Worm (Caenorhabditis elegans) whole organism, L1 larva: ENCODE measurements around the gene hlh-27.

Source experiments
- C16A3.4 ChIP-seq: fragments of 150-350 bp; optimal IDR thresholded peaks from 2 replicates; lab custom pipeline; 2014; ENCODE audit warnings: missing biosample characterization, missing genetic modification characterization
- ceh-63 ChIP-seq: fragments of 200-800 bp; sonication (Bioruptor generic); optimal IDR thresholded peaks from 2 replicates; lab custom pipeline; 2018; ENCODE audit warnings: mild to moderate bottlenecking, missing genetic modification characterization, missing compliant biosample characterization
- ces-1 ChIP-seq: fragments of 150-350 bp; optimal IDR thresholded peaks from 2 replicates; lab custom pipeline; 2014; ENCODE audit warnings: missing biosample characterization, missing genetic modification reagents, missing genetic modification characterization
- egl-27 ChIP-seq, 2 experiments: fragments of 150-350 bp in 1 of 2; sonication (generic microtip); optimal IDR thresholded peaks; 3 replicates each; lab custom pipeline; 2017 to 2018; ENCODE audit warnings: missing biosample characterization in 2 of 2, missing genetic modification characterization in 2 of 2, missing genetic modification reagents in 2 of 2
- lin-15B ChIP-seq: fragments of 150-350 bp; sonication (generic microtip); optimal IDR thresholded peaks from 3 replicates; lab custom pipeline; 2014; ENCODE audit warnings: missing biosample characterization, missing genetic modification characterization
- mep-1 ChIP-seq: fragments of 150-350 bp; optimal IDR thresholded peaks from 2 replicates; lab custom pipeline; 2014; ENCODE audit warnings: missing biosample characterization, missing genetic modification characterization
- nhr-76 ChIP-seq: sonication (generic microtip); optimal IDR thresholded peaks from 2 replicates; lab custom pipeline; 2017; ENCODE audit warnings: missing biosample characterization, missing genetic modification characterization
- pqm-1 ChIP-seq: sonication (generic microtip); optimal IDR thresholded peaks from 3 replicates; lab custom pipeline; 2017; ENCODE audit warnings: missing biosample characterization, missing genetic modification characterization
- zag-1 ChIP-seq: fragments of 150-350 bp; optimal IDR thresholded peaks from 2 replicates; lab custom pipeline; 2014; ENCODE audit warnings: missing biosample characterization, missing genetic modification characterization

DNA sequence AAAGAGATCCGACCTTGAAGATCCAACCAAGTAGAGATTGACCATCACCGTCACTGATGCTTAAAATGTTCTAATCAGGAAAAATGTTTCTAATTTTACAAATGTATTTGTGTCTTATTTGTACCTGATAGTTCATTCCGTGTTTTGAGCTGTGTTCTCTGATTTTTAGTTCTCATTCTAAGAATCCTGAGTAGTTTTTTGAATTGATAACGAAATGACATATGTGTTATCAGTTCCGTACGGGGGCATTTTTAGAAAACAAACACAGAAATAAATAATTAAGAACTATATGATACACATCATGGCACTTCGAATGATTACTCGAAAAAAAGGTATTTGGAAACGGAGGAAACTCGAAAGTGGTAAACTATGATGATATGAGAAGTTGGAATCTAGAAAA lies 15.5 kb upstream of the hlh-27 start:
- TF ChIP-seq nhr-76 (no peak), lin-15B (tag; lab: Kevin White, UChicago) (no peak), mep-1 (tag; lab: Kevin White, UChicago) (no peak), ces-1 (GFP tag; lab: Kevin White, UChicago) (no peak), C16A3.4 (tag; lab: Kevin White, UChicago) (no peak), egl-27 (tag; optimal IDR thresholded peaks at IDR 0.05; lab: Kevin White, UChicago) (no peak), pqm-1 (tag; lab: Kevin White, UChicago) (no peak), ceh-63 (GFP tag; lab: Kevin White, UChicago) (no peak), zag-1 (no peak)
